Worm (Caenorhabditis elegans): ENCODE results near the gene oac-5.

DNA sequence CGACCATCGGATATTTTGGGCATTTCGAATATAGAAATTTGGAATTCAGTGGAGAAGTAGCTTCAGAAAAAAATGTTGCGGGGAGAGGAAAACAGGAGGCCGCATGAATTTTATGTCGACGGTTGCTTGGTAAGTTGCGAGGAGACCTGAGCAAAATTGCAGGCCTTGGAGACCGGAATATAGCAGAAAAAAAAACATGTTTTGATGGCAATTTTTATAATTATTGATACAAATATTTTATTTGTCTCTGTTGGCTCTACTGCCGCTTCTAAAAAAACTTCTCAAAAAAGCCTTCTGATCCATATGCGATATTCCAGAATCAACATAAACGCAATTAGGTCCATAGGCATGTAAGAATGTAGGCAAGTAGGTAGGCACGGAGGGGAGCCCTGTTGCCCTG, 17.2 kb upstream of the oac-5 start, which contains the start of gene pacl-1:
- TF ChIP-seq mdl-1 (tag; optimal IDR thresholded peaks at IDR 0.05) (no peak), ama-1 (optimal IDR thresholded peaks at IDR 0.05) (no peak), skn-1 (tag; optimal IDR thresholded peaks at IDR 0.05) (no peak), ZK546.5 (tag; optimal IDR thresholded peaks at IDR 0.05) (no peak), lin-39 (tag; optimal IDR thresholded peaks at IDR 0.05) (no peak), unc-62 (GFP tag; optimal IDR thresholded peaks at IDR 0.05 in 1 of 2) (no peak), unc-62 (tag; optimal IDR thresholded peaks at IDR 0.05) (no peak), snpc-1.2 (GFP tag; IDR thresholded peaks at IDR 0.05) (no peak), jun-1 (tag; optimal IDR thresholded peaks at IDR 0.05) (no peak), zag-1 (tag; optimal IDR thresholded peaks at IDR 0.05) (no peak), daf-19 (GFP tag; conservative IDR thresholded peaks at IDR 0.05) (no peak), daf-12 (tag; optimal IDR thresholded peaks at IDR 0.05) (no peak), mep-1 (tag; optimal IDR thresholded peaks at IDR 0.05) (no peak), php-3 (GFP tag; IDR thresholded peaks at IDR 0.05) (no peak)
